Fruit fly (Drosophila melanogaster) whole organism, embryonic: ENCODE data around the gene CG11790.

Source experiments
- Aef1 ChIP-seq: fragments of 200-800 bp; sonication (Bioruptor generic); IDR thresholded peaks from 3 replicates; pipeline ENCODE4 v1.3.6; 2022; ENCODE audit warnings: missing biosample characterization, missing genetic modification characterization
- CG10462 ChIP-seq: fragments of 200-800 bp; sonication (Bioruptor generic); optimal IDR thresholded peaks from 2 replicates; lab custom pipeline; 2016; ENCODE audit warnings: missing biosample characterization, missing genetic modification characterization
- CG11696 ChIP-seq: fragments of 200-800 bp; sonication (Bioruptor generic); IDR thresholded peaks from 2 replicates; pipeline ENCODE4 v1.3.6; 2022; ENCODE audit warnings: missing biosample characterization, missing genetic modification characterization
- CG12744 ChIP-seq: fragments of 200-800 bp; sonication (Bioruptor generic); optimal IDR thresholded peaks from 2 replicates; lab custom pipeline; 2016; ENCODE audit warnings: missing biosample characterization, missing genetic modification characterization
- CG12769 ChIP-seq: fragments of 200-800 bp; sonication (Bioruptor generic); optimal IDR thresholded peaks from 2 replicates; lab custom pipeline; 2019; ENCODE audit warnings: missing biosample characterization, mild to moderate bottlenecking, missing genetic modification characterization, moderate library complexity
- CG15601 ChIP-seq: fragments of 200-800 bp; sonication (Bioruptor generic); optimal IDR thresholded peaks from 3 replicates; lab custom pipeline; 2019; ENCODE audit warnings: missing biosample characterization, mild to moderate bottlenecking, missing genetic modification characterization, moderate library complexity
- CG1603 ChIP-seq: fragments of 200-800 bp; sonication (Bioruptor generic); optimal IDR thresholded peaks from 2 replicates; lab custom pipeline; 2019; ENCODE audit warnings: missing biosample characterization, mild to moderate bottlenecking, missing genetic modification characterization, moderate library complexity
- CG1792 ChIP-seq: fragments of 200-800 bp; sonication (Bioruptor generic); optimal IDR thresholded peaks from 2 replicates; lab custom pipeline; 2016; ENCODE audit warnings: missing biosample characterization, missing genetic modification characterization
- CG18011 ChIP-seq: fragments of 200-800 bp; sonication (Bioruptor generic); optimal IDR thresholded peaks from 2 replicates; lab custom pipeline; 2017; ENCODE audit warnings: missing biosample characterization, missing genetic modification characterization, mild to moderate bottlenecking, moderate library complexity, missing genotype
- CG2202 ChIP-seq: fragments of 200-800 bp; sonication (Bioruptor generic); optimal IDR thresholded peaks from 2 replicates; lab custom pipeline; 2018; ENCODE audit warnings: missing biosample characterization, mild to moderate bottlenecking, missing genetic modification characterization
- CG2712 ChIP-seq: fragments of 200-800 bp; optimal IDR thresholded peaks from 3 replicates; lab custom pipeline; 2019; ENCODE audit warnings: missing biosample characterization, mild to moderate bottlenecking, missing genetic modification characterization, moderate library complexity
- CG4328 ChIP-seq: fragments of 200-800 bp; sonication (Bioruptor generic); optimal IDR thresholded peaks from 3 replicates; lab custom pipeline; 2017; ENCODE audit warnings: missing biosample characterization, missing genetic modification reagents, missing genetic modification characterization
- CG6813 ChIP-seq: fragments of 200-800 bp; sonication (Bioruptor generic); optimal IDR thresholded peaks from 2 replicates; lab custom pipeline; 2017; ENCODE audit warnings: missing biosample characterization, missing genetic modification characterization, mild to moderate bottlenecking, moderate library complexity, missing genetic modification reagents
- CG7556 ChIP-seq: fragments of 200-800 bp; sonication (Bioruptor generic); optimal IDR thresholded peaks from 2 replicates; lab custom pipeline; 2017; ENCODE audit warnings: missing biosample characterization, mild to moderate bottlenecking, missing genetic modification characterization
- CG7963 ChIP-seq: fragments of 200-800 bp; sonication (Bioruptor generic); IDR thresholded peaks from 3 replicates; pipeline ENCODE4 v1.3.6; 2022; ENCODE audit warnings: missing biosample characterization, missing genetic modification characterization; ENCODE audit not compliant: partially characterized antibody
- CoRest ChIP-seq: fragments of 200-800 bp; sonication (Bioruptor generic); optimal IDR thresholded peaks from 3 replicates; lab custom pipeline; 2018; ENCODE audit warnings: missing biosample characterization, mild to moderate bottlenecking, missing genetic modification characterization, moderate library complexity
- Eip74EF ChIP-seq, 2 experiments: fragments of 200-800 bp in 1 of 2; fragments of >200 bp in 1 of 2; sonication (Bioruptor generic) in 1 of 2; optimal IDR thresholded peaks; 2 replicates each; lab custom pipeline; 2017 to 2019; ENCODE audit warnings: missing biosample characterization in 2 of 2, missing genetic modification characterization in 2 of 2, mild to moderate bottlenecking in 1 of 2, moderate library complexity in 1 of 2
- Fer1 ChIP-seq: fragments of 200-800 bp; sonication (Bioruptor generic); optimal IDR thresholded peaks from 2 replicates; lab custom pipeline; 2017; ENCODE audit warnings: missing biosample characterization, mild to moderate bottlenecking, missing genetic modification characterization
- GATAe ChIP-seq: fragments of 200-800 bp; sonication (Bioruptor generic); conservative IDR thresholded peaks from 2 replicates; pipeline ENCODE4 v1.3.6; 2022; ENCODE audit warnings: missing biosample characterization, missing genetic modification characterization
- HLHmδ ChIP-seq: fragments of 200-800 bp; sonication (Bioruptor generic); optimal IDR thresholded peaks from 2 replicates; lab custom pipeline; 2018; ENCODE audit warnings: missing biosample characterization, mild to moderate bottlenecking, missing genetic modification characterization, moderate library complexity
- Hr3 ChIP-seq: fragments of 200-800 bp; sonication (Bioruptor generic); optimal IDR thresholded peaks from 3 replicates; lab custom pipeline; 2016; ENCODE audit warnings: missing biosample characterization, missing genetic modification characterization
- Hr51 ChIP-seq, 2 experiments: fragments of 200-800 bp; sonication (Bioruptor generic); optimal IDR thresholded peaks; 2 replicates in 1 of 2; 3 replicates in 1 of 2; lab custom pipeline; 2016 to 2018; ENCODE audit warnings: missing biosample characterization in 2 of 2, missing genetic modification characterization in 2 of 2, mild to moderate bottlenecking in 1 of 2, moderate library complexity in 1 of 2
- Lpt ChIP-seq: fragments of >200 bp; optimal IDR thresholded peaks from 2 replicates; lab custom pipeline; 2018; ENCODE audit warnings: missing biosample characterization, missing genetic modification characterization
- NK7.1 ChIP-seq: fragments of 200-800 bp; sonication (Bioruptor generic); optimal IDR thresholded peaks from 3 replicates; lab custom pipeline; 2016; ENCODE audit warnings: missing biosample characterization, missing genetic modification characterization
- Nf-YB ChIP-seq: fragments of 200-800 bp; sonication (Bioruptor generic); optimal IDR thresholded peaks from 3 replicates; lab custom pipeline; 2019; ENCODE audit warnings: missing biosample characterization, mild to moderate bottlenecking, missing genetic modification characterization, moderate library complexity
- NfI ChIP-seq: fragments of 200-800 bp; sonication (Bioruptor generic); optimal IDR thresholded peaks from 3 replicates; lab custom pipeline; 2018; ENCODE audit warnings: missing biosample characterization, mild to moderate bottlenecking, missing genetic modification characterization, moderate library complexity
- PHDP ChIP-seq: fragments of 200-800 bp; sonication (Bioruptor generic); optimal IDR thresholded peaks from 3 replicates; lab custom pipeline; 2018; ENCODE audit warnings: missing biosample characterization, mild to moderate bottlenecking, missing genetic modification characterization, moderate library complexity
- Xbp1 ChIP-seq: fragments of 200-800 bp; sonication (Bioruptor generic); optimal IDR thresholded peaks from 3 replicates; lab custom pipeline; 2016; ENCODE audit warnings: missing biosample characterization, mild to moderate bottlenecking, missing genetic modification characterization
- ato ChIP-seq: fragments of 200-800 bp; sonication (Bioruptor generic); IDR thresholded peaks from 2 replicates; pipeline ENCODE4 v1.3.6; 2022; ENCODE audit warnings: missing biosample characterization, missing genetic modification characterization; ENCODE audit not compliant: partially characterized antibody
- bab2 ChIP-seq: fragments of 200-800 bp; sonication (Bioruptor generic); optimal IDR thresholded peaks from 2 replicates; lab custom pipeline; 2016; ENCODE audit warnings: missing biosample characterization, missing genetic modification characterization
- bowl ChIP-seq: fragments of 200-800 bp; sonication (Bioruptor generic); IDR thresholded peaks from 2 replicates; pipeline ENCODE4 v1.3.6; 2022; ENCODE audit warnings: missing biosample characterization, missing genetic modification characterization
- btn ChIP-seq: fragments of 200-800 bp; sonication (Bioruptor generic); optimal IDR thresholded peaks from 2 replicates; lab custom pipeline; 2016; ENCODE audit warnings: missing biosample characterization, missing genetic modification characterization
- caup ChIP-seq: fragments of 200-800 bp; sonication (Bioruptor generic); optimal IDR thresholded peaks from 3 replicates; lab custom pipeline; 2017; ENCODE audit warnings: missing biosample characterization, mild to moderate bottlenecking, missing genetic modification characterization, moderate library complexity; ENCODE audit not compliant: severe bottlenecking
- chm ChIP-seq: fragments of 200-800 bp; sonication (Bioruptor generic); IDR thresholded peaks from 2 replicates; pipeline ENCODE4 v1.3.6; 2022; ENCODE audit warnings: missing biosample characterization, missing genetic modification characterization
- fu2 ChIP-seq: fragments of 200-800 bp; sonication (Bioruptor generic); optimal IDR thresholded peaks from 2 replicates; lab custom pipeline; 2016; ENCODE audit warnings: missing biosample characterization, missing genetic modification characterization
- grn ChIP-seq: fragments of 200-800 bp; sonication (Bioruptor generic); optimal IDR thresholded peaks from 3 replicates; lab custom pipeline; 2017; ENCODE audit warnings: missing biosample characterization, missing genetic modification characterization
- nau ChIP-seq: fragments of 200-800 bp; sonication (Bioruptor generic); optimal IDR thresholded peaks from 3 replicates; lab custom pipeline; 2017; ENCODE audit warnings: missing biosample characterization, mild to moderate bottlenecking, missing genetic modification characterization, missing genetic modification reagents
- oc ChIP-seq: fragments of 200-800 bp; sonication (Bioruptor generic); optimal IDR thresholded peaks from 2 replicates; lab custom pipeline; 2018; ENCODE audit warnings: missing biosample characterization, mild to moderate bottlenecking, missing genetic modification characterization, moderate library complexity
- org-1 ChIP-seq: fragments of 200-800 bp; sonication (Bioruptor generic); optimal IDR thresholded peaks from 2 replicates; lab custom pipeline; 2017; ENCODE audit warnings: missing biosample characterization, missing genetic modification characterization
- prd ChIP-seq, 3 experiments: fragments of >200 bp in 2 of 3; fragments of 200-800 bp in 1 of 3; sonication (Bioruptor generic) in 1 of 3; optimal IDR thresholded peaks in 2 of 3; IDR thresholded peaks in 1 of 3; 2 replicates in 2 of 3; 3 replicates in 1 of 3; pipeline versions ENCODE4 v1.3.6 to Lab custom; 2017 to 2022; ENCODE audit warnings: missing biosample characterization in 1 of 3, missing genetic modification characterization in 1 of 3
- schlank ChIP-seq: fragments of 200-800 bp; sonication (Bioruptor generic); optimal IDR thresholded peaks from 2 replicates; lab custom pipeline; 2018; ENCODE audit warnings: missing biosample characterization, mild to moderate bottlenecking, missing genetic modification characterization
- slp2 ChIP-seq: fragments of 200-800 bp; sonication (Bioruptor generic); optimal IDR thresholded peaks from 2 replicates; lab custom pipeline; 2016; ENCODE audit warnings: missing biosample characterization, missing genetic modification characterization
- tap ChIP-seq: fragments of 200-800 bp; optimal IDR thresholded peaks from 3 replicates; lab custom pipeline; 2019; ENCODE audit warnings: missing biosample characterization, mild to moderate bottlenecking, missing genetic modification characterization, moderate library complexity
- tna ChIP-seq: fragments of 200-800 bp; sonication (Bioruptor generic); IDR thresholded peaks from 2 replicates; pipeline ENCODE4 v1.3.6; 2022; ENCODE audit warnings: missing biosample characterization, missing genetic modification characterization; ENCODE audit not compliant: partially characterized antibody
- twi ChIP-seq: fragments of 200-800 bp; optimal IDR thresholded peaks from 2 replicates; lab custom pipeline; 2019; ENCODE audit warnings: missing biosample characterization, mild to moderate bottlenecking, missing genetic modification characterization, moderate library complexity
- unpg ChIP-seq: fragments of 200-800 bp; sonication (Bioruptor generic); optimal IDR thresholded peaks from 3 replicates; lab custom pipeline; 2018; ENCODE audit warnings: missing biosample characterization, mild to moderate bottlenecking, missing genetic modification characterization, moderate library complexity
- z ChIP-seq: fragments of 200-800 bp; sonication (Bioruptor generic); IDR thresholded peaks from 3 replicates; pipeline ENCODE4 v1.3.6; 2022; ENCODE audit warnings: missing biosample characterization, missing genetic modification characterization
- zf30C ChIP-seq: fragments of 200-800 bp; sonication (Bioruptor generic); optimal IDR thresholded peaks from 3 replicates; lab custom pipeline; 2018; ENCODE audit warnings: missing biosample characterization, mild to moderate bottlenecking, missing genetic modification characterization

CG11790 gene

dm6 chr3R:25051441-25052097 is 4.1 kb downstream of the CG11790 start (continued):
- no peak for TF ChIP-seq Hr3
- TF ChIP-seq unpg, result no peak
- no peak for TF ChIP-seq nau (GFP tag; lab: Kevin White, UChicago)
- no peak for TF ChIP-seq NfI (GFP tag; lab: Kevin White, UChicago)
- TF ChIP-seq Hr51 (GFP tag; optimal IDR thresholded peaks at IDR 0.05; lab: Kevin White, UChicago), result peak in 1 of 2 experiments; percentile 7
- TF ChIP-seq z (GFP tag; lab: Robert Waterston, UW), result no peak
- TF ChIP-seq tap (tag; lab: Kevin White, UChicago), result no peak
- no peak for TF ChIP-seq bowl
- no peak for TF ChIP-seq CG6813 (GFP tag; lab: Kevin White, UChicago)
- no peak for TF ChIP-seq slp2 (GFP tag; lab: Kevin White, UChicago)
- TF ChIP-seq prd (optimal IDR thresholded peaks at IDR 0.05; lab: Kevin White, UChicago), result no peak
- TF ChIP-seq prd (GFP tag; IDR thresholded peaks at IDR 0.05; lab: Robert Waterston, UW), result no peak
- no peak for TF ChIP-seq CG7963
- TF ChIP-seq CG4328 (GFP tag; lab: Kevin White, UChicago), result no peak
- no peak for TF ChIP-seq GATAe (GFP tag; lab: Robert Waterston, UW)
- no peak for TF ChIP-seq fu2
- TF ChIP-seq bab2, result no peak
- no peak for TF ChIP-seq Nf-YB (GFP tag; lab: Kevin White, UChicago)
- peak; percentile 20 for TF ChIP-seq CG1603 (tag; lab: Kevin White, UChicago)
- peak; percentile 18 for TF ChIP-seq grn (GFP tag; lab: Kevin White, UChicago)
- no peak for TF ChIP-seq HLHmδ (GFP tag; lab: Kevin White, UChicago)
- TF ChIP-seq btn (GFP tag; lab: Kevin White, UChicago), result no peak
- peak; percentile 24; the same call in 1 of the 3 replicates for TF ChIP-seq Aef1 (GFP tag; lab: Robert Waterston, UW)
- no peak for TF ChIP-seq org-1 (GFP tag; lab: Kevin White, UChicago)
- TF ChIP-seq NK7.1 (GFP tag; lab: Kevin White, UChicago), result no peak
- TF ChIP-seq CG10462 (GFP tag; lab: Kevin White, UChicago), result no peak
- no peak for TF ChIP-seq Fer1
- TF ChIP-seq CG15601 (tag; lab: Kevin White, UChicago), result no peak
- TF ChIP-seq Eip74EF (GFP tag; optimal IDR thresholded peaks at IDR 0.05; lab: Kevin White, UChicago), result no peak
- no peak for TF ChIP-seq caup
- no peak for TF ChIP-seq ato (GFP tag; lab: Robert Waterston, UW)
- TF ChIP-seq CG12744, result no peak
- no peak for TF ChIP-seq CG1792 (GFP tag; lab: Kevin White, UChicago)
- TF ChIP-seq Xbp1 (GFP tag; lab: Kevin White, UChicago), result no peak
- no peak for TF ChIP-seq schlank (tag; lab: Kevin White, UChicago)
- no peak for TF ChIP-seq Lpt
- no peak for TF ChIP-seq CG7556 (GFP tag; lab: Kevin White, UChicago)
- TF ChIP-seq CG18011 (GFP tag; lab: Kevin White, UChicago), result no peak
- TF ChIP-seq CG11696 (GFP tag; lab: Robert Waterston, UW), result no peak
- TF ChIP-seq CoRest (tag; lab: Kevin White, UChicago), result no peak
- TF ChIP-seq oc (tag; lab: Kevin White, UChicago), result no peak
- TF ChIP-seq PHDP, result peak; percentile 16
- no peak for TF ChIP-seq twi (tag; lab: Kevin White, UChicago)
- no peak for TF ChIP-seq CG12769 (tag; lab: Kevin White, UChicago)
- TF ChIP-seq tna (GFP tag; lab: Robert Waterston, UW), result no peak
- TF ChIP-seq CG2202 (tag; lab: Kevin White, UChicago), result no peak
- TF ChIP-seq CG2712, result no peak
- peak; percentile 16 for TF ChIP-seq zf30C
- no peak for TF ChIP-seq chm
